Fruit fly (Drosophila melanogaster): Measurements from ENCODE around the gene IP3K2.

The IP3K2 gene

dm6 chrX:13334434-13335146 lies 31.2 kb downstream of the IP3K2 start:
- TF ChIP-seq CG4496 (GFP tag; IDR thresholded peaks at IDR 0.05) (peak; percentile 42; the same call in 1 of the 3 replicates), CG9948 (tag; optimal IDR thresholded peaks at IDR 0.05) (no peak)

DNA sequence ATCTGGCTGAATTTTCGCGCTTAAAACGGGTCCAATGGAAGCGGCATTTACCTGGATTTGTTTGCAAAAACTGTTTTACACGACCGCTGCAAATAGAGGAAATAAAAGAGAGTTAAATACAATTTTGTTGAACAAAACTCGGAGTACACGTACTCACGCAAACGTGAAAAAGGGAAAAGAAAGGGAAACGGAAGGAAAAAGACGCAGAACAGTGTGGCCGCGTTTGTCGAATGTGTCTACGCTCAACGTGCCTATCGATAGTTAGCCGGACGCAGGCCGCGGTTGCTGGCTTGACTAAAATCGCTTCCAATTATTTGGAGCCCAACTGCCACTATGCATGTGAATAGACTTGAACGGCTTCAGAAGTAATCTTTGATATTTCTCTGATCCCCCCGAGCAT lies 34.0 kb downstream of the IP3K2 start, which contains the start of gene RpS15Aa:
Gene RpS15Aa (minus strand): TSS at position 252 of the 400 bp plus-strand sequence.
- TF ChIP-seq Snoo (tag; optimal IDR thresholded peaks at IDR 0.05), result peak; percentile 81
- TF ChIP-seq CG4496 (GFP tag; IDR thresholded peaks at IDR 0.05), result peak; percentile 77
- TF ChIP-seq CG13204 (GFP tag; optimal IDR thresholded peaks at IDR 0.05), result peak; percentile 57
- TF ChIP-seq CG14655 (GFP tag; optimal IDR thresholded peaks at IDR 0.05), result peak; percentile 20
- TF ChIP-seq Pif1B (GFP tag; optimal IDR thresholded peaks at IDR 0.05), result peak; percentile 4
- TF ChIP-seq D1 (tag; optimal IDR thresholded peaks at IDR 0.05), result no peak
- TF ChIP-seq CG32121 (GFP tag; IDR thresholded peaks at IDR 0.05), result peak; percentile 36; the same call in 1 of the 2 replicates
- no peak for TF ChIP-seq CG9948 (tag; optimal IDR thresholded peaks at IDR 0.05)
- TF ChIP-seq fd96Ca (GFP tag; IDR thresholded peaks at IDR 0.05), result no peak
- TF ChIP-seq CG34367 (tag; optimal IDR thresholded peaks at IDR 0.05), result peak; percentile 58
- peak; percentile 6 for TF ChIP-seq CG8159 (tag; optimal IDR thresholded peaks at IDR 0.05)
- no peak for TF ChIP-seq EcR (GFP tag; optimal IDR thresholded peaks at IDR 0.05)
- TF ChIP-seq CG8301 (tag; optimal IDR thresholded peaks at IDR 0.05), result no peak
- no peak for TF ChIP-seq Pif1A (GFP tag; optimal IDR thresholded peaks at IDR 0.05)
- no peak for TF ChIP-seq CG17806 (tag; optimal IDR thresholded peaks at IDR 0.05)
- no peak for TF ChIP-seq CG10348 (GFP tag; IDR thresholded peaks at IDR 0.05)
- TF ChIP-seq CG12605 (GFP tag; IDR thresholded peaks at IDR 0.05), result peak; percentile 66
- peak; percentile 48 for TF ChIP-seq gl (tag; optimal IDR thresholded peaks at IDR 0.05)
- peak; percentile 25 for TF ChIP-seq CG15710 (tag; optimal IDR thresholded peaks at IDR 0.05)
- 0 out of 2 replicates have a peak, but pooled peaks have one; percentile 17 for TF ChIP-seq rn (GFP tag; IDR thresholded peaks at IDR 0.05)
- TF ChIP-seq Ets98B (GFP tag; IDR thresholded peaks at IDR 0.05), result no peak

DNA sequence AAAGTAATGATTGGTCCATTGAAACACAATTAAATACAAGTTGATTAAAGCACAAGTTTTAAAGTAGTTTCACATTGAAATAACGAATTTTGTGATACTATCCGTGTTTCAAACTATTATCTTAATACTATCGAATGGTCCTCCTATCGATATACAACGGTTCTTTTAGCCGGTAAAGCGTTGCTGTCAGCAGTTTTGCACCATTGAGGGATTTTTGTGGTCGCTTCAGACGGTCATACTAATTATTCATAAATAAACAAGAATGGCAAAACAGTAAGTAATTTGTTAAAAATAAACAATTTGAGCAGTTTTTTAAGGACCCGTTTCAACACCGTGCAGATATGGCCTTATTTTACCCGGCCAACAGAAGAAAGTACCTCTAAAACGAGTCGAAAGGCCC lies 34.7 kb downstream of the IP3K2 start, which contains the start of gene CG15747:
Gene CG15747 (plus strand): TSS at position 206 of the 400 bp plus-strand sequence.
- TF ChIP-seq CG10348 (GFP tag; IDR thresholded peaks at IDR 0.05) (no peak), Pif1A (GFP tag; optimal IDR thresholded peaks at IDR 0.05) (no peak), Ets98B (GFP tag; IDR thresholded peaks at IDR 0.05) (no peak), rn (GFP tag; IDR thresholded peaks at IDR 0.05) (no peak), D1 (tag; optimal IDR thresholded peaks at IDR 0.05) (no peak), CG12605 (GFP tag; IDR thresholded peaks at IDR 0.05) (no peak), CG15710 (tag; optimal IDR thresholded peaks at IDR 0.05) (no peak), gl (tag; optimal IDR thresholded peaks at IDR 0.05) (no peak), CG8301 (tag; optimal IDR thresholded peaks at IDR 0.05) (no peak), CG17806 (tag; optimal IDR thresholded peaks at IDR 0.05) (no peak), CG9948 (tag; optimal IDR thresholded peaks at IDR 0.05) (no peak), CG32121 (GFP tag; IDR thresholded peaks at IDR 0.05) (no peak), CG8159 (tag; optimal IDR thresholded peaks at IDR 0.05) (no peak), CG4496 (GFP tag; IDR thresholded peaks at IDR 0.05) (no peak), CG14655 (GFP tag; optimal IDR thresholded peaks at IDR 0.05) (no peak), Pif1B (GFP tag; optimal IDR thresholded peaks at IDR 0.05) (no peak)

DNA sequence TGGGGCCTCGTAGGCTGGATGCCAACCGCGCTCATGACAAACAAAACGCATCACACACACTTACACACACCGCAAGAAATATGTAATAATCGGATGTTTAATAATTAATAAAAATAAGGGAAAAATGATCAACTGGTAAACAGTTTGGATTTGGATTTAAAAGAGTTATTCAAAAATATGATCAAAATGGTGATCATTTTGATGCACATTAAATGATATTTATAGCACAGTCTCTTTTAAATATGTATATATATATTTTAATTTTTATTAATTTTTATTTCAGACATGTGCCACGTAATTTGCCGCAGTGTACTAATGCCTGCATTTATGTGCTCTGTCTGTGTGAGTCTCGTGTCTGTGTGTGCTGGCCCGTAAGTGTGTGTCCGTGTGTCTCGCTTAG lies 41.9 kb downstream of the IP3K2 start:
- TF ChIP-seq CG4496 (GFP tag; IDR thresholded peaks at IDR 0.05) (no peak), CG12605 (GFP tag; IDR thresholded peaks at IDR 0.05) (no peak), CG9948 (tag; optimal IDR thresholded peaks at IDR 0.05) (peak; percentile 63), CG8301 (tag; optimal IDR thresholded peaks at IDR 0.05) (peak; percentile 13), CG34367 (tag; optimal IDR thresholded peaks at IDR 0.05) (peak; percentile 24), Pif1A (GFP tag; optimal IDR thresholded peaks at IDR 0.05) (no peak), gl (tag; optimal IDR thresholded peaks at IDR 0.05) (no peak), fd96Ca (GFP tag; IDR thresholded peaks at IDR 0.05) (no peak), CG10348 (GFP tag; IDR thresholded peaks at IDR 0.05) (no peak), CG17806 (tag; optimal IDR thresholded peaks at IDR 0.05) (peak; percentile 62), CG32121 (GFP tag; IDR thresholded peaks at IDR 0.05) (0 out of 2 replicates have a peak, but pooled peaks have one; percentile 23), Ets98B (GFP tag; IDR thresholded peaks at IDR 0.05) (no peak), CG15710 (tag; optimal IDR thresholded peaks at IDR 0.05) (peak; percentile 62), rn (GFP tag; IDR thresholded peaks at IDR 0.05) (no peak), Pif1B (GFP tag; optimal IDR thresholded peaks at IDR 0.05) (no peak), CG14655 (GFP tag; optimal IDR thresholded peaks at IDR 0.05) (peak; percentile 61), CG13204 (GFP tag; optimal IDR thresholded peaks at IDR 0.05) (no peak), Snoo (tag; optimal IDR thresholded peaks at IDR 0.05) (no peak), CG8159 (tag; optimal IDR thresholded peaks at IDR 0.05) (peak; percentile 72), EcR (GFP tag; optimal IDR thresholded peaks at IDR 0.05) (no peak), D1 (tag; optimal IDR thresholded peaks at IDR 0.05) (no peak)

DNA sequence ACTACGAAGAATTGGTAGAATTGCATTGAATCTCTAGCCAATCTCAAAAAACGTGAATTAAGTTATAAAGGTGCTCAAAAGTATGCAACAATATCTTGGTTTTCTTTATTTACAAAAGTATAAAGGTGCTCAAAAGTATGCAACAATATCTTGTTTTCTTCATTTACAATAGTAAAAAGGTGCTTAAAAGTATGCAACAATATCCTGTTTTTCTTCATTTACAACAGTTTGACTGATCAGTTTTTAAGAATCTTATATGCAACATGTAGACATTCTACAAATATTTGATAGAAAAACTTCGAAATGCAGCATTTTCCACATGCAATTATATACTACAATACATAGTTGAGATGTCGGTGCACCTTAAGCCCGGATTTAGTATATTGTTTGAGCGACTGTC lies 43.6 kb downstream of the IP3K2 start:
- TF ChIP-seq CG13204 (GFP tag; optimal IDR thresholded peaks at IDR 0.05), result no peak
- TF ChIP-seq EcR (GFP tag; optimal IDR thresholded peaks at IDR 0.05), result no peak

- TF ChIP-seq D1 (tag; optimal IDR thresholded peaks at IDR 0.05) (no peak), CG4496 (GFP tag; IDR thresholded peaks at IDR 0.05) (0 out of 3 replicates have a peak, but pooled peaks have one; percentile 45), CG12605 (GFP tag; IDR thresholded peaks at IDR 0.05) (no peak)
Measured at dm6 chrX:13358240-13358799, 54.9 kb downstream of the IP3K2 start.
